Worm (Caenorhabditis elegans) whole organism, late embryonic: ENCODE results near the gene ubl-1.

ENCODE experiments used
- T23F11.4 ChIP-seq: fragments of 200-800 bp; sonication (Bioruptor generic); optimal IDR thresholded peaks from 2 replicates; lab custom pipeline; 2018; ENCODE audit warnings: mild to moderate bottlenecking, missing genetic modification characterization, missing compliant biosample characterization
- ama-1 ChIP-seq: fragments of 150-350 bp; optimal IDR thresholded peaks from 2 replicates; lab custom pipeline; 2014
- ceh-22 ChIP-seq: sonication (generic microtip); optimal IDR thresholded peaks from 2 replicates; lab custom pipeline; 2017; ENCODE audit warnings: missing biosample characterization, missing genetic modification characterization
- hlh-13 ChIP-seq: fragments of 200-800 bp; sonication (Bioruptor generic); optimal IDR thresholded peaks from 2 replicates; lab custom pipeline; 2018; ENCODE audit warnings: mild to moderate bottlenecking, missing genetic modification characterization, missing compliant biosample characterization
- nhr-232 ChIP-seq: sonication (generic microtip); optimal IDR thresholded peaks from 2 replicates; lab custom pipeline; 2016; ENCODE audit warnings: missing genetic modification characterization, missing compliant biosample characterization
- tbx-2 ChIP-seq: sonication (generic microtip); optimal IDR thresholded peaks from 2 replicates; lab custom pipeline; 2016; ENCODE audit warnings: missing genetic modification characterization, missing compliant biosample characterization

DNA sequence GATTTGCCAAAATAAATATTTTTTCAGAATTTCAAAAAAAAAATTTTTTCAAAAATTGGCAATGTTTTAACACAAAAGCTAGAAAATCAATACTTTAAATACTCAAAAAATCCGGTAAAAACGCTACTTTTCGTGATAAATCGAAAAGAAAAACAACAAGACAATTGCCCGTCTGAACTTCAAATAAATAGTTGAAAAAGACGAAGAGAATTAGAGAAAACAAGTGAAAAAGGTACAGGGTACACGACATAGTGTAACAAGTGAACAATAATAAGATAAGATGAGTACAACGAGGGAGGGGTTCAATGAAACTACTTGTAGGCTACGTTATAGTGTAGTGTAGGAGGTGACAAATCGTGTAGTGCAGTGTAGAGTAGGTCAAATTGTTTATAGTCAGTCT lies 36.4 kb downstream of the ubl-1 start:
- TF ChIP-seq T23F11.4 (no peak), tbx-2 (tag; lab: Kevin White, UChicago) (no peak), ceh-22 (tag; lab: Kevin White, UChicago) (no peak), nhr-232 (no peak), hlh-13 (GFP tag; lab: Kevin White, UChicago) (no peak), ama-1 (no peak)
